Worm (Caenorhabditis elegans) whole organism, midembryonic: Measurements from ENCODE around the gene C09G9.8.

Experiments
- med-1 ChIP-seq: sonication (generic microtip); optimal IDR thresholded peaks from 2 replicates; lab custom pipeline; 2017; ENCODE audit warnings: missing genetic modification characterization, mild to moderate bottlenecking, missing compliant biosample characterization, antibody characterized with exemption, missing genetic modification reagents; ENCODE audit not compliant: insufficient read depth
- ref-1 ChIP-seq: fragments of 200-800 bp; sonication (Bioruptor generic); conservative IDR thresholded peaks from 2 replicates; pipeline ENCODE4 v1.3.6; 2022; ENCODE audit warnings: missing genetic modification reagents, missing genetic modification characterization, missing compliant biosample characterization
- ztf-23 ChIP-seq: fragments of 200-800 bp; sonication (Bioruptor generic); IDR thresholded peaks from 2 replicates; pipeline ENCODE4 v1.3.6; 2022; ENCODE audit warnings: missing genetic modification reagents, missing genetic modification characterization, missing compliant biosample characterization

DNA sequence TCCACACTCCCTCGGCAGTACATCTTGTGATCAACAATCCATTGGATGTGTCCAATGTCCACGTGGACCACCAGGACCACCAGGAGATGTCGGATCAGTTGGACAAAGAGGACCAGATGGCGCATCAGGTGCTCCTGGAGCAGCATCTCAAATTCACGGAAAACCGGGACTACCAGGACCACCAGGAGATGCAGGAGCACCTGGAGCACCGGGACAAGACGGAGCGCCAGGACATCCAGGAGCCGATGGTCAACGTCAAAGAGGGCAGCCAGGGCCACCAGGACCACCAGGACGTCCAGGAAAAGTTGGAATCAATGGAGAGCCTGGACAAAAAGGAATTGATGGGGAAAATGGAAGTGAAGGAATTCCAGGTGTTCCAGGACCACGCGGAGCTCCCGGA, 32.3 kb upstream of the C09G9.8 start:
- no peak for TF ChIP-seq med-1
- TF ChIP-seq ref-1 (GFP tag; lab: Robert Waterston, UW), result no peak
- no peak for TF ChIP-seq ztf-23 (GFP tag; lab: Robert Waterston, UW)
